Worm (Caenorhabditis elegans) whole organism, young adult: ENCODE data around the gene nhr-235.

ENCODE experiments used
- B0019.2 ChIP-seq: fragments of 200-800 bp; sonication (Bioruptor generic); conservative IDR thresholded peaks from 2 replicates; pipeline ENCODE4 v1.3.6; 2022; ENCODE audit warnings: missing genetic modification reagents, missing genetic modification characterization, missing compliant biosample characterization
- C06A6.2 ChIP-seq: fragments of 200-800 bp; sonication (Bioruptor generic); conservative IDR thresholded peaks from 2 replicates; pipeline ENCODE4 v1.3.6; 2022; ENCODE audit warnings: missing genetic modification characterization, missing compliant biosample characterization
- D2030.7 ChIP-seq: fragments of 200-800 bp; sonication (Bioruptor generic); IDR thresholded peaks from 2 replicates; pipeline ENCODE4 v1.3.6; 2022; ENCODE audit warnings: missing genetic modification reagents, missing genetic modification characterization, missing compliant biosample characterization
- F33H1.4 ChIP-seq: fragments of 200-800 bp; sonication (Bioruptor generic); IDR thresholded peaks from 2 replicates; pipeline ENCODE4 v1.3.6; 2022; ENCODE audit warnings: missing genetic modification reagents, missing genetic modification characterization, missing compliant biosample characterization
- F49E8.2 ChIP-seq: sonication (generic microtip); optimal IDR thresholded peaks from 3 replicates; lab custom pipeline; 2017; ENCODE audit warnings: missing genetic modification characterization, mild to moderate bottlenecking, missing compliant biosample characterization, antibody characterized with exemption, moderate library complexity; ENCODE audit not compliant: insufficient read depth
- F57C9.4 ChIP-seq: sonication (generic microtip); optimal IDR thresholded peaks from 2 replicates; lab custom pipeline; 2017; ENCODE audit warnings: mild to moderate bottlenecking, missing genetic modification characterization, missing compliant biosample characterization
- K11D2.4 ChIP-seq: fragments of 200-800 bp; sonication (Bioruptor generic); IDR thresholded peaks from 2 replicates; pipeline ENCODE4 v1.3.6; 2022; ENCODE audit warnings: missing genetic modification reagents, missing genetic modification characterization, missing compliant biosample characterization
- Y53G8AR.9 ChIP-seq: fragments of 200-800 bp; sonication (Bioruptor generic); conservative IDR thresholded peaks from 2 replicates; pipeline ENCODE4 v1.3.6; 2022; ENCODE audit warnings: missing genetic modification reagents, missing genetic modification characterization, missing compliant biosample characterization
- Y79H2A.3 ChIP-seq: fragments of 200-800 bp; sonication (Bioruptor generic); conservative IDR thresholded peaks from 2 replicates; pipeline ENCODE4 v1.3.6; 2022; ENCODE audit warnings: missing genetic modification reagents, missing genetic modification characterization, missing compliant biosample characterization
- bed-1 ChIP-seq: fragments of 200-800 bp; sonication (Bioruptor generic); IDR thresholded peaks from 2 replicates; pipeline ENCODE4 v1.3.6; 2022; ENCODE audit warnings: missing genetic modification reagents, missing genetic modification characterization, missing compliant biosample characterization
- bed-2 ChIP-seq: fragments of 200-800 bp; sonication (Bioruptor generic); IDR thresholded peaks from 2 replicates; pipeline ENCODE4 v1.3.6; 2022; ENCODE audit warnings: missing genetic modification reagents, missing genetic modification characterization, missing compliant biosample characterization
- ccch-3 ChIP-seq: fragments of 200-800 bp; sonication (Bioruptor generic); optimal IDR thresholded peaks from 2 replicates; lab custom pipeline; 2018; ENCODE audit warnings: mild to moderate bottlenecking, missing genetic modification characterization, missing compliant biosample characterization
- ceh-100 ChIP-seq: fragments of 200-800 bp; sonication (Bioruptor generic); IDR thresholded peaks from 2 replicates; pipeline ENCODE4 v1.3.6; 2022; ENCODE audit warnings: missing genetic modification reagents, missing genetic modification characterization, missing compliant biosample characterization
- egrh-3 ChIP-seq: fragments of 200-800 bp; sonication (Bioruptor generic); IDR thresholded peaks from 2 replicates; pipeline ENCODE4 v1.3.6; 2022; ENCODE audit warnings: missing genetic modification reagents, missing genetic modification characterization, missing compliant biosample characterization
- hmg-20 ChIP-seq: fragments of 200-800 bp; sonication (Bioruptor generic); IDR thresholded peaks from 2 replicates; pipeline ENCODE4 v1.3.6; 2022; ENCODE audit warnings: missing genetic modification reagents, missing genetic modification characterization, missing compliant biosample characterization
- hrde-1 ChIP-seq: sonication (generic microtip); optimal IDR thresholded peaks from 2 replicates; lab custom pipeline; 2016; ENCODE audit warnings: missing genetic modification characterization, mild to moderate bottlenecking, missing compliant biosample characterization, moderate library complexity, missing genotype, missing genetic modification reagents, borderline replicate concordance
- lsl-1 ChIP-seq: fragments of 200-800 bp; sonication (Bioruptor generic); optimal IDR thresholded peaks from 2 replicates; lab custom pipeline; 2018; ENCODE audit warnings: mild to moderate bottlenecking, missing genetic modification characterization, moderate library complexity, missing compliant biosample characterization
- madf-6 ChIP-seq: fragments of 200-800 bp; sonication (Bioruptor generic); IDR thresholded peaks from 2 replicates; pipeline ENCODE4 v1.3.6; 2022; ENCODE audit warnings: missing genetic modification reagents, missing genetic modification characterization, missing compliant biosample characterization
- nhr-27 ChIP-seq: fragments of 200-800 bp; sonication (Bioruptor generic); optimal IDR thresholded peaks from 2 replicates; lab custom pipeline; 2018; ENCODE audit warnings: mild to moderate bottlenecking, missing genetic modification characterization, moderate library complexity, missing compliant biosample characterization
- nhr-90 ChIP-seq: sonication (generic microtip); optimal IDR thresholded peaks from 2 replicates; lab custom pipeline; 2016; ENCODE audit warnings: missing genotype, mild to moderate bottlenecking, missing genetic modification characterization, missing compliant biosample characterization
- pbrm-1 ChIP-seq: fragments of 200-800 bp; sonication (Bioruptor generic); IDR thresholded peaks from 2 replicates; pipeline ENCODE4 v1.3.6; 2022; ENCODE audit warnings: missing genetic modification reagents, missing genetic modification characterization, missing compliant biosample characterization
- rpc-1 ChIP-seq, 2 experiments: fragments of 150-350 bp in 1 of 2; sonication (generic microtip) in 1 of 2; optimal IDR thresholded peaks; 2 replicates each; lab custom pipeline; 2014 to 2018; ENCODE audit warnings: missing biosample characterization in 1 of 2, missing genetic modification characterization in 1 of 2, missing genetic modification reagents in 1 of 2, missing genotype in 1 of 2
- snpc-1.1 ChIP-seq: sonication (generic microtip); optimal IDR thresholded peaks from 2 replicates; lab custom pipeline; 2017; ENCODE audit warnings: missing genetic modification characterization, mild to moderate bottlenecking, missing compliant biosample characterization, antibody characterized with exemption, moderate library complexity, missing genotype, missing genetic modification reagents; ENCODE audit not compliant: insufficient read depth
- unc-130 ChIP-seq: sonication (generic microtip); optimal IDR thresholded peaks from 2 replicates; lab custom pipeline; 2016; ENCODE audit warnings: missing genetic modification reagents, missing genetic modification characterization, missing compliant biosample characterization
- xnd-1 ChIP-seq: sonication (generic microtip); optimal IDR thresholded peaks from 2 replicates; lab custom pipeline; 2016; ENCODE audit warnings: missing genotype, missing genetic modification reagents, missing genetic modification characterization, missing compliant biosample characterization
- ztf-26 ChIP-seq: sonication (generic microtip); optimal IDR thresholded peaks from 2 replicates; lab custom pipeline; 2017; ENCODE audit warnings: missing genetic modification characterization, missing compliant biosample characterization
- ztf-28 ChIP-seq: fragments of 200-800 bp; sonication (Bioruptor generic); IDR thresholded peaks from 2 replicates; pipeline ENCODE4 v1.3.6; 2022; ENCODE audit warnings: missing genetic modification reagents, missing genetic modification characterization, missing compliant biosample characterization

nhr-235 gene

DNA sequence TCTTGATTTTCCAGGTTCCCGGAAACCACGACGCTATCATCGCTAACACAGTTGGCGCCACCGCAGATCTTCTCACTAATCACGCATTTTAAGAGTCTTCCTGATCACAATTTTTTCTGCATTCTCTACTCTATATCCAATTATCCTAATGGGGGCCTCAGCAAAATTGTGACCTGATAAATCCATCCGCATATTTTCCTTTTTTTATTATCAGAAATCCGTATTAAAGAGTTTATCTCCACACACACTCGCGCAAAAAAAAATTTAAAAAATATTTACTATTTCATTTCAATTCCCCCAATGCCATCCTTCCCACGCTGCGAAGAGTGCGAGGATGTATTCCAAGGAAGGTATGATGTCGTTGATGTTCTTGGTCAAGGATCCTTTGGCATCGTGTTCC is 33.6 kb upstream of the nhr-235 start, which contains the start of gene Y38E10A.8:
Gene Y38E10A.8, plus strand, starts transcription at position 301 of the 400 bp plus-strand sequence.
- TF ChIP-seq ceh-100 (GFP tag; lab: Robert Waterston, UW) (no peak), bed-1 (no peak), hrde-1 (tag; lab: Kevin White, UChicago) (no peak), F49E8.2 (tag; lab: Kevin White, UChicago) (no peak), xnd-1 (tag; lab: Kevin White, UChicago) (no peak)

DNA sequence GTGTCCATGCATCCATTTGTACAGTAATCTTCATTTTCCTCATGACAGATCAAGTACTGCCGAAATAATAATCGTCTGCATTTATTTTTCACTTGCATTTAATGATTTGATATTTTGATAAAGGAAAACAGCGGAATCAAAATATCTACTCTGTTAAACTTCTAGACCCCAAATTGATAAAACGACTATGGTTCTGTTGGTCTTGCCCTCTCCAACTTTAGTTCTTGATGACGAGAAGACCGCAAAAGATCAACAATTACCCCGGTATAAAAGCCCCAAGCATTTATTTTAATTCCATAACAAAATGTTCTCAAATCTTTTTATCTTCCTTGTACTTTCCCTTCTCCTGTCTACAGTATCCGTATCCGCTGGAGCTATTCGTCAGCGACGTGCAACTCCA is 31.8 kb upstream of the nhr-235 start, which contains the start of gene Y38E10A.9:
Gene Y38E10A.9, plus strand, starts transcription at position 301 of the 400 bp plus-strand sequence.
- TF ChIP-seq madf-6 (no peak), lsl-1 (GFP tag; lab: Kevin White, UChicago) (no peak), rpc-1 (optimal IDR thresholded peaks at IDR 0.05; lab: Kevin White, UChicago) (no peak), rpc-1 (tag; optimal IDR thresholded peaks at IDR 0.05; lab: Kevin White, UChicago) (no peak), unc-130 (GFP tag; lab: Kevin White, UChicago) (no peak)

DNA sequence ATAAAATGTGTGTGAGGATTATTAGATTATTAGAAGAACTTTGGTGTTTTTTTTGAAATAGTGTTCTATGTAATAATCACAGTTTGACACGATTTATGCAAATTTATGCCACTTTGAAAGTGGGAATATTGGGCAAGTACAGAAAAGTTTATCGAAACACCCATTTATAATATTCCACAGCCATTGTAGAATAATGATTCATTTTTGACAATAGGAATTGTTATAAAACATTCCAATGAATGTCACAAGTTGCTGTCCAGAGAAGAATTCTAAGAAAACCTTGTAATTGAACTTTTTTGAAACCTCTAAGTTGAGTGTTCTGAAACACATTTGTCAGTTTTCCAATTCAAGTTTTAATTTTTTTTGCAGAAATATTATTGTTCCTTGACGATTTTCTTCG is 28.3 kb upstream of the nhr-235 start, which contains the start of gene nspe-4:
Gene nspe-4, plus strand, starts transcription at position 301 of the 400 bp plus-strand sequence.
- no peak for TF ChIP-seq rpc-1 (optimal IDR thresholded peaks at IDR 0.05; lab: Kevin White, UChicago)
- TF ChIP-seq rpc-1 (tag; optimal IDR thresholded peaks at IDR 0.05; lab: Kevin White, UChicago): no peak

DNA sequence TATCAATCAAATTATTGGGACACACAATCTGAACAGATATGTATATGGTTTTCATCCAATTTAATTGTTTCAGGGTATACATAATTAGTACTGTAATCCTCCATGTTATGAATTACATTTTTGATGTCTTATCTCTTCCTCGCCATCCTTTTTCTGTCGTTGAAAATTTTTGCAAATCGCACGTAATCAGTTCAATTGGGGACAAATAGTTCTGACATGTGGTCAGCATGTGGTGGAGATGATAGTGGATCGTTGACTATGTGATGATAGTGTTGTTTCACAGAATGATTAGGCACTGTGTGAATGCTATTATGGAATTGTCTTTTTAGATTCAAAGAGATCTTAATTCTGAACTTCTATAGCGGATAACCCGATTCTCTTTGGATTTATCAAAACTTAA is 25.1 kb upstream of the nhr-235 start:
- TF ChIP-seq K11D2.4 (no peak), bed-2 (GFP tag; lab: Robert Waterston, UW) (no peak)
- TF ChIP-seq, all 124 proteins: peak for 0

DNA sequence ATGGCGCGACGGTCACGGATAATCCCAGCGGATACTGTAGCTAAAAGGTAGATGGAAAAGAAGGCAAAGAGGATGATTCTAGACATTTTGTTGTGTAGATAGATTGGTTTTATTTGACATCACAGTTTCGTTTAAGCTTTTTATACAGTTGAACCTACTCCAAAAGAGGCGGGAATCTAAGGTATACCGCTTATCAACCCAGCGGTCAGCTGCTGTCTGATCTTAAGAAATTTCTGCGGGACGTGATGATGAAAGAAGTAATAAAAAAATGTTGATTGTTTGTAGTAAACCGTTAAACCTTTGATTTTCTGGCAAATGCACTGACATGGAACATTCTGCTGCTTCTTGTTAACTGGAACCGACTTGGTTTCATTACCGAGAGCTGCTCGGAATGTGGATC is 24.4 kb upstream of the nhr-235 start, which contains the start of gene nspe-6:
Gene nspe-6, minus strand, starts transcription at position 101 of the 400 bp plus-strand sequence.
- no peak for TF ChIP-seq F33H1.4 (GFP tag; lab: Robert Waterston, UW)
- no peak for TF ChIP-seq ccch-3 (GFP tag; lab: Kevin White, UChicago)
- no peak for TF ChIP-seq pbrm-1 (GFP tag; lab: Robert Waterston, UW)
- TF ChIP-seq nhr-90: no peak
- no peak for TF ChIP-seq Y79H2A.3 (GFP tag; lab: Robert Waterston, UW)
- TF ChIP-seq D2030.7 (GFP tag; lab: Robert Waterston, UW): no peak
- no peak for TF ChIP-seq Y53G8AR.9 (GFP tag; lab: Robert Waterston, UW)
- no peak for TF ChIP-seq F57C9.4 (tag; lab: Kevin White, UChicago)
- TF ChIP-seq C06A6.2 (GFP tag; lab: Robert Waterston, UW): no peak
- TF ChIP-seq bed-2 (GFP tag; lab: Robert Waterston, UW): no peak
- no peak for TF ChIP-seq ztf-26 (tag; lab: Kevin White, UChicago)
- TF ChIP-seq hmg-20 (GFP tag; lab: Robert Waterston, UW): no peak
- no peak for TF ChIP-seq nhr-27 (tag; lab: Kevin White, UChicago)

DNA sequence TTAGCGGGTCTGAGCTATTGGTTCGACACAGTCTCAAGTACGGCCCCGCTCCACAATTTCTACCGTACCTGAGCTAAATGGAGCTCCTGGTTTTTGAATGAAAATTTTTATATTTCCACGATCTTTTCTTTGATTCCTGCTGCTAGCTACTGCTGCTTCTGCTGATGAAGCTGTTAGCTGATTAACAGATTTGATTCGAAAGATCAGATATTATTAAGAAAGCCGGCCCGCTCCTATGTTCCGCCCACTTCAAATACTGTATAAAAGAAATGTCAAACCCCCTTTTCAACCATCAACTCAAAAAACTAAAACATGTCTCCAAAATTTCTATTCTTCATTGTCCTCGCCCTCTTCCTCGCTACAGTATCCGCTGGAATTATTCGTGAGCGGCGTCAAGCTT is 22.9 kb upstream of the nhr-235 start, which contains the start of gene nspe-3:
Gene nspe-3, plus strand, starts transcription at position 301 of the 400 bp plus-strand sequence.
- no peak for TF ChIP-seq ztf-26 (tag; lab: Kevin White, UChicago)
- TF ChIP-seq B0019.2 (GFP tag; lab: Robert Waterston, UW): no peak
- no peak for TF ChIP-seq lsl-1 (GFP tag; lab: Kevin White, UChicago)
- no peak for TF ChIP-seq egrh-3 (GFP tag; lab: Robert Waterston, UW)
- no peak for TF ChIP-seq snpc-1.1 (tag; lab: Kevin White, UChicago)
- no peak for TF ChIP-seq ztf-28
- TF ChIP-seq hmg-20 (GFP tag; lab: Robert Waterston, UW): no peak
